Fruit fly (Drosophila melanogaster) whole organism, embryonic: ENCODE data around the gene E2f1.

Experiments used
- BtbVII ChIP-seq: fragments of 200-800 bp; sonication (Bioruptor generic); optimal IDR thresholded peaks from 3 replicates; lab custom pipeline; 2017; ENCODE audit warnings: missing biosample characterization, mild to moderate bottlenecking, missing genetic modification characterization
- CG11560 ChIP-seq: fragments of 200-800 bp; sonication (Bioruptor generic); IDR thresholded peaks from 3 replicates; pipeline ENCODE4 v1.3.6; 2022; ENCODE audit warnings: missing biosample characterization, missing genetic modification characterization
- CG17385 ChIP-seq: fragments of 200-800 bp; sonication (Bioruptor generic); optimal IDR thresholded peaks from 3 replicates; lab custom pipeline; 2018; ENCODE audit warnings: missing biosample characterization, mild to moderate bottlenecking, missing genetic modification characterization
- CG1832 ChIP-seq: fragments of 200-800 bp; sonication (Bioruptor generic); optimal IDR thresholded peaks from 2 replicates; lab custom pipeline; 2017; ENCODE audit warnings: missing biosample characterization, mild to moderate bottlenecking, missing genetic modification characterization, inconsistent platforms
- CG34422 ChIP-seq: fragments of 200-800 bp; sonication (Bioruptor generic); IDR thresholded peaks from 3 replicates; pipeline ENCODE4 v1.3.6; 2022; ENCODE audit warnings: missing biosample characterization, missing genetic modification characterization
- CG7556 ChIP-seq: fragments of 200-800 bp; sonication (Bioruptor generic); optimal IDR thresholded peaks from 2 replicates; lab custom pipeline; 2017; ENCODE audit warnings: missing biosample characterization, mild to moderate bottlenecking, missing genetic modification characterization
- CG8281 ChIP-seq: fragments of 200-800 bp; sonication (Bioruptor generic); optimal IDR thresholded peaks from 2 replicates; lab custom pipeline; 2018; ENCODE audit warnings: missing biosample characterization, mild to moderate bottlenecking, missing genetic modification characterization, moderate library complexity
- CG8290 ChIP-seq, 3 experiments: fragments of 200-800 bp; sonication (Bioruptor generic); optimal IDR thresholded peaks; 2 replicates each; lab custom pipeline; 2016 to 2019; ENCODE audit warnings: missing biosample characterization in 3 of 3, missing genetic modification characterization in 3 of 3, mild to moderate bottlenecking in 2 of 3, moderate library complexity in 1 of 3
- D ChIP-seq, 2 experiments: fragments of 200-800 bp in 1 of 2; fragments of >200 bp in 1 of 2; sonication (Bioruptor generic) in 1 of 2; optimal IDR thresholded peaks; 2 replicates in 1 of 2; 3 replicates in 1 of 2; lab custom pipeline; 2017; ENCODE audit warnings: mild to moderate bottlenecking in 1 of 2, missing biosample characterization in 1 of 2, missing genetic modification characterization in 1 of 2, missing genetic modification reagents in 1 of 2
- Deaf1 ChIP-seq: fragments of 200-800 bp; optimal IDR thresholded peaks from 3 replicates; lab custom pipeline; 2019; ENCODE audit warnings: missing biosample characterization, mild to moderate bottlenecking, missing genetic modification characterization, moderate library complexity
- Dp ChIP-seq: fragments of 200-800 bp; sonication (Bioruptor generic); optimal IDR thresholded peaks from 2 replicates; lab custom pipeline; 2018; ENCODE audit warnings: missing biosample characterization, mild to moderate bottlenecking, missing genetic modification characterization, moderate library complexity
- Hey ChIP-seq: fragments of 200-800 bp; sonication (Bioruptor generic); optimal IDR thresholded peaks from 3 replicates; lab custom pipeline; 2018; ENCODE audit warnings: missing biosample characterization, mild to moderate bottlenecking, missing genetic modification characterization
- Hr78 ChIP-seq, 2 experiments: fragments of 200-800 bp in 1 of 2; fragments of >200 bp in 1 of 2; sonication (Bioruptor generic) in 1 of 2; optimal IDR thresholded peaks; 2 replicates each; lab custom pipeline; 2017 to 2019; ENCODE audit warnings: missing biosample characterization in 2 of 2, missing genetic modification characterization in 2 of 2, mild to moderate bottlenecking in 1 of 2, moderate library complexity in 1 of 2
- Nf-YB ChIP-seq: fragments of 200-800 bp; sonication (Bioruptor generic); optimal IDR thresholded peaks from 3 replicates; lab custom pipeline; 2019; ENCODE audit warnings: missing biosample characterization, mild to moderate bottlenecking, missing genetic modification characterization, moderate library complexity
- Trl ChIP-seq, 3 experiments: fragments of >200 bp in 2 of 3; fragments of 200-800 bp in 1 of 3; sonication (Bioruptor generic) in 1 of 3; optimal IDR thresholded peaks; 2 replicates in 1 of 3; 3 replicates in 2 of 3; lab custom pipeline; 2016 to 2017; ENCODE audit warnings: missing biosample characterization in 1 of 3, missing genetic modification characterization in 1 of 3
- YL-1 ChIP-seq: fragments of 200-800 bp; sonication (Bioruptor generic); optimal IDR thresholded peaks from 3 replicates; lab custom pipeline; 2017; ENCODE audit warnings: missing biosample characterization, mild to moderate bottlenecking, missing genetic modification characterization
- abd-A ChIP-seq: fragments of 200-800 bp; sonication (Bioruptor generic); optimal IDR thresholded peaks from 3 replicates; lab custom pipeline; 2019; ENCODE audit warnings: missing biosample characterization, mild to moderate bottlenecking, missing genetic modification characterization, moderate library complexity
- bowl ChIP-seq: fragments of 200-800 bp; sonication (Bioruptor generic); IDR thresholded peaks from 2 replicates; pipeline ENCODE4 v1.3.6; 2022; ENCODE audit warnings: missing biosample characterization, missing genetic modification characterization
- bsh ChIP-seq, 2 experiments: fragments of 200-800 bp; sonication (Bioruptor generic); optimal IDR thresholded peaks; 2 replicates each; lab custom pipeline; 2017 to 2018; ENCODE audit warnings: mild to moderate bottlenecking in 2 of 2, missing biosample characterization in 2 of 2, missing genetic modification characterization in 2 of 2, moderate library complexity in 1 of 2
- corto ChIP-seq: fragments of 200-800 bp; sonication (Bioruptor generic); optimal IDR thresholded peaks from 2 replicates; lab custom pipeline; 2016; ENCODE audit warnings: missing biosample characterization, mild to moderate bottlenecking, missing genetic modification characterization, moderate library complexity
- cwo ChIP-seq: fragments of 200-800 bp; sonication (Bioruptor generic); optimal IDR thresholded peaks from 3 replicates; lab custom pipeline; 2017; ENCODE audit warnings: missing biosample characterization, missing genetic modification characterization, mild to moderate bottlenecking, moderate library complexity, missing genetic modification reagents
- da ChIP-seq: fragments of 200-800 bp; sonication (Bioruptor generic); optimal IDR thresholded peaks from 2 replicates; lab custom pipeline; 2016; ENCODE audit warnings: missing biosample characterization, missing genetic modification characterization
- disco-r ChIP-seq: fragments of 200-800 bp; sonication (Bioruptor generic); optimal IDR thresholded peaks from 2 replicates; lab custom pipeline; 2016; ENCODE audit warnings: missing biosample characterization, missing genetic modification characterization
- dmrt11E ChIP-seq: fragments of 200-800 bp; sonication (Bioruptor generic); optimal IDR thresholded peaks from 3 replicates; lab custom pipeline; 2018; ENCODE audit warnings: missing biosample characterization, mild to moderate bottlenecking, missing genetic modification characterization, moderate library complexity
- eve ChIP-seq, 2 experiments: fragments of >200 bp; optimal IDR thresholded peaks; 2 replicates each; lab custom pipeline; 2017; ENCODE audit warnings: missing biosample characterization in 2 of 2, missing genetic modification characterization in 2 of 2
- exex ChIP-seq: fragments of 200-800 bp; sonication (Bioruptor generic); optimal IDR thresholded peaks from 4 replicates; lab custom pipeline; 2018; ENCODE audit warnings: missing biosample characterization, mild to moderate bottlenecking, missing genetic modification characterization, moderate library complexity
- gcm ChIP-seq: fragments of 200-800 bp; sonication (Bioruptor generic); optimal IDR thresholded peaks from 2 replicates; lab custom pipeline; 2019; ENCODE audit warnings: missing biosample characterization, mild to moderate bottlenecking, missing genetic modification characterization, moderate library complexity
- gsb ChIP-seq: fragments of 200-800 bp; sonication (Bioruptor generic); IDR thresholded peaks from 2 replicates; pipeline ENCODE4 v1.3.6; 2022; ENCODE audit warnings: missing biosample characterization, missing genetic modification characterization
- gt ChIP-seq: fragments of 200-800 bp; sonication (Bioruptor generic); IDR thresholded peaks from 2 replicates; pipeline ENCODE4 v1.3.6; 2022; ENCODE audit warnings: missing biosample characterization, missing genetic modification characterization
- kni ChIP-seq: fragments of 200-800 bp; sonication (Bioruptor generic); optimal IDR thresholded peaks from 3 replicates; lab custom pipeline; 2017; ENCODE audit warnings: mild to moderate bottlenecking, missing biosample characterization, missing genetic modification reagents, missing genetic modification characterization
- nom ChIP-seq: fragments of 200-800 bp; sonication (Bioruptor generic); optimal IDR thresholded peaks from 2 replicates; lab custom pipeline; 2017; ENCODE audit warnings: missing biosample characterization, missing genetic modification characterization, mild to moderate bottlenecking, moderate library complexity, missing genetic modification reagents
- pros ChIP-seq: fragments of 200-800 bp; sonication (Bioruptor generic); optimal IDR thresholded peaks from 3 replicates; lab custom pipeline; 2019; ENCODE audit warnings: missing biosample characterization, mild to moderate bottlenecking, missing genetic modification characterization, moderate library complexity
- pzg ChIP-seq: fragments of 200-800 bp; sonication (Bioruptor generic); optimal IDR thresholded peaks from 3 replicates; lab custom pipeline; 2018; ENCODE audit warnings: missing biosample characterization, mild to moderate bottlenecking, missing genetic modification characterization, moderate library complexity
- schlank ChIP-seq: fragments of 200-800 bp; sonication (Bioruptor generic); optimal IDR thresholded peaks from 2 replicates; lab custom pipeline; 2018; ENCODE audit warnings: missing biosample characterization, mild to moderate bottlenecking, missing genetic modification characterization
- scrt ChIP-seq: fragments of 200-800 bp; sonication (Bioruptor generic); optimal IDR thresholded peaks from 2 replicates; lab custom pipeline; 2018; ENCODE audit warnings: missing biosample characterization, mild to moderate bottlenecking, missing genetic modification characterization, moderate library complexity
- sens ChIP-seq: fragments of 200-800 bp; sonication (Bioruptor generic); peaks from one replicate; lab custom pipeline; 2016; ENCODE audit warnings: missing biosample characterization, missing genetic modification characterization
- sens-2 ChIP-seq: fragments of 200-800 bp; sonication (Bioruptor generic); IDR thresholded peaks from 2 replicates; pipeline ENCODE4 v1.3.6; 2022; ENCODE audit warnings: missing biosample characterization, missing genetic modification characterization
- sqz ChIP-seq: fragments of 200-800 bp; sonication (Bioruptor generic); optimal IDR thresholded peaks from 3 replicates; lab custom pipeline; 2018; ENCODE audit warnings: missing biosample characterization, mild to moderate bottlenecking, missing genetic modification characterization
- tio ChIP-seq: fragments of 200-800 bp; sonication (Bioruptor generic); optimal IDR thresholded peaks from 2 replicates; lab custom pipeline; 2017; ENCODE audit warnings: missing biosample characterization, missing genetic modification characterization, inconsistent platforms
- twi ChIP-seq: fragments of 200-800 bp; optimal IDR thresholded peaks from 2 replicates; lab custom pipeline; 2019; ENCODE audit warnings: missing biosample characterization, mild to moderate bottlenecking, missing genetic modification characterization, moderate library complexity
- usp ChIP-seq: fragments of >200 bp; optimal IDR thresholded peaks from 2 replicates; lab custom pipeline; 2017; ENCODE audit warnings: missing biosample characterization, missing genetic modification characterization
- zen ChIP-seq: fragments of 200-800 bp; sonication (Bioruptor generic); optimal IDR thresholded peaks from 3 replicates; lab custom pipeline; 2018; ENCODE audit warnings: missing biosample characterization, mild to moderate bottlenecking, missing genetic modification characterization, moderate library complexity
- zf30C ChIP-seq: fragments of 200-800 bp; sonication (Bioruptor generic); optimal IDR thresholded peaks from 3 replicates; lab custom pipeline; 2018; ENCODE audit warnings: missing biosample characterization, mild to moderate bottlenecking, missing genetic modification characterization

E2f1 gene

dm6 chr3R:21606221-21607099, 54.2 kb downstream of the E2f1 start (continued):
- TF ChIP-seq Trl (optimal IDR thresholded peaks at IDR 0.05; lab: Kevin White, UChicago): peak; percentile 60 to 61
- TF ChIP-seq Trl (GFP tag; optimal IDR thresholded peaks at IDR 0.05; lab: Kevin White, UChicago): no peak
- TF ChIP-seq corto (GFP tag; lab: Kevin White, UChicago): peak; percentile 15
- no peak for TF ChIP-seq dmrt11E (tag; lab: Kevin White, UChicago)
- TF ChIP-seq sqz (GFP tag; lab: Kevin White, UChicago): peak; percentile 71
- no peak for TF ChIP-seq usp
- TF ChIP-seq pros (GFP tag; lab: Kevin White, UChicago): peak; percentile 88
- TF ChIP-seq zen (tag; lab: Kevin White, UChicago): peak; percentile 41
- TF ChIP-seq gcm (GFP tag; lab: Kevin White, UChicago): no peak
- TF ChIP-seq CG1832 (GFP tag; lab: Kevin White, UChicago): peak; percentile 91
- peak; percentile 73 for TF ChIP-seq abd-A (tag; lab: Kevin White, UChicago)
- peak in 1 of 2 experiments; percentile 72 for TF ChIP-seq eve (GFP tag; optimal IDR thresholded peaks at IDR 0.05; lab: Kevin White, UChicago)
- TF ChIP-seq gt: no peak
- TF ChIP-seq pzg (GFP tag; lab: Kevin White, UChicago): no peak
- TF ChIP-seq twi (tag; lab: Kevin White, UChicago): peak; percentile 75
- no peak for TF ChIP-seq CG8281 (tag; lab: Kevin White, UChicago)
- TF ChIP-seq exex (tag; lab: Kevin White, UChicago): no peak
- TF ChIP-seq BtbVII (GFP tag; lab: Kevin White, UChicago): no peak
- TF ChIP-seq CG34422 (GFP tag; lab: Robert Waterston, UW): no peak
- no peak for TF ChIP-seq bowl (GFP tag; lab: Robert Waterston, UW)
- TF ChIP-seq nom (GFP tag; lab: Kevin White, UChicago): peak; percentile 68
- TF ChIP-seq sens (GFP tag; lab: Kevin White, UChicago): peak; percentile 71
- TF ChIP-seq CG8290 (GFP tag; optimal IDR thresholded peaks at IDR 0.05; lab: Kevin White, UChicago): no peak
- TF ChIP-seq CG8290 (tag; optimal IDR thresholded peaks at IDR 0.05; lab: Kevin White, UChicago): peak in 1 of 2 experiments; percentile 6
- TF ChIP-seq zf30C (GFP tag; lab: Kevin White, UChicago): no peak

dm6 chr3R:21605291-21605898, 55.3 kb downstream of the E2f1 start:
- TF ChIP-seq gsb (GFP tag; lab: Robert Waterston, UW): no peak
- peak; percentile 99 for TF ChIP-seq nom (GFP tag; lab: Kevin White, UChicago)
- TF ChIP-seq sqz (GFP tag; lab: Kevin White, UChicago): peak; percentile 97
- TF ChIP-seq CG7556 (GFP tag; lab: Kevin White, UChicago): no peak
- peak; percentile 95 for TF ChIP-seq CG1832 (GFP tag; lab: Kevin White, UChicago)
- TF ChIP-seq Nf-YB (GFP tag; lab: Kevin White, UChicago): peak; percentile 23
- no peak for TF ChIP-seq sens-2 (GFP tag; lab: Robert Waterston, UW)
- no peak for TF ChIP-seq cwo (GFP tag; lab: Kevin White, UChicago)
- TF ChIP-seq YL-1 (GFP tag; lab: Kevin White, UChicago): peak; percentile 16
- no peak for TF ChIP-seq CG11560 (tag; lab: Robert Waterston, UW)
- no peak for TF ChIP-seq schlank (tag; lab: Kevin White, UChicago)
- peak; percentile 79 for TF ChIP-seq kni
- TF ChIP-seq bsh (GFP tag; optimal IDR thresholded peaks at IDR 0.05; lab: Kevin White, UChicago): peak in 1 of 2 experiments; percentile 99
- TF ChIP-seq scrt: peak; percentile 31
- peak; percentile 15 for TF ChIP-seq CG17385 (GFP tag; lab: Kevin White, UChicago)
- TF ChIP-seq Dp: peak; percentile 21
- no peak for TF ChIP-seq tio (GFP tag; lab: Kevin White, UChicago)
- TF ChIP-seq disco-r: no peak
- peak; percentile 74 for TF ChIP-seq corto (GFP tag; lab: Kevin White, UChicago)
- TF ChIP-seq da (GFP tag; lab: Kevin White, UChicago): peak; percentile 2
- peak; percentile 36 for TF ChIP-seq Hey (tag; lab: Kevin White, UChicago)
- peak in 1 of 2 experiments; percentile 80 for TF ChIP-seq Hr78 (GFP tag; optimal IDR thresholded peaks at IDR 0.05; lab: Kevin White, UChicago)
- no peak for TF ChIP-seq CG8290 (GFP tag; optimal IDR thresholded peaks at IDR 0.05; lab: Kevin White, UChicago)
- peak in 1 of 2 experiments; percentile 0 for TF ChIP-seq CG8290 (tag; optimal IDR thresholded peaks at IDR 0.05; lab: Kevin White, UChicago)
- peak; percentile 90 for TF ChIP-seq D (optimal IDR thresholded peaks at IDR 0.05; lab: Kevin White, UChicago)
- peak; percentile 2 for TF ChIP-seq D (GFP tag; optimal IDR thresholded peaks at IDR 0.05; lab: Kevin White, UChicago)
- peak; percentile 67 for TF ChIP-seq Deaf1 (tag; lab: Kevin White, UChicago)
